Worm (Caenorhabditis elegans): Measurements from ENCODE around the gene daf-7.

daf-7 gene

DNA sequence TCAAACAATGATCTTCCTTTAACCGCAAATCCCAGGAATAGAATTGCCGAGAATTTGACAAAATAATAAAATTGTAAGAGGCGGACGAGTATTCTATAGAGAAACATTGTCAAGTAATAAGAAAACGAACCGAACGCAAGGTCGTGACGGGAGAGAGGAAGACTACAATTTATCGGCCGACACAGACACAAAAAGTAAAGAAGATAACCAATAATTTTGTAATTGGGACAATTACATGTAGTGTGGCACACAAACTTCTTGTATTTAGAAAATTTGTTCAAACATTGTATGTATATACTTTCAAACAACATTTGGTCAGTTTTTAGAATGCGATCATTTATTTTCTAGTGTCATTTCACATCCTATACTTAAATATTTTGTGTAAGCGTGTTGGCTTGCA, 20.3 kb downstream of the daf-7 start, which contains the start of gene ceeh-1:
Gene ceeh-1, minus strand, starts transcription at position 317 of the 400 bp plus-strand sequence.
- TF ChIP-seq nhr-85 (tag) (peak; percentile 45), C04F5.9 (tag; optimal IDR thresholded peaks at IDR 0.05) (no peak), lin-35 (GFP tag; optimal IDR thresholded peaks at IDR 0.05) (no peak), hlh-4 (tag; optimal IDR thresholded peaks at IDR 0.05) (no peak), efl-3 (GFP tag; optimal IDR thresholded peaks at IDR 0.05) (no peak), lin-13 (GFP tag; optimal IDR thresholded peaks at IDR 0.05) (no peak), dpl-1 (GFP tag; optimal IDR thresholded peaks at IDR 0.05) (no peak), aha-1 (tag; optimal IDR thresholded peaks at IDR 0.05) (no peak), elt-3 (tag; optimal IDR thresholded peaks at IDR 0.05) (peak in 1 of 6 experiments; percentile 27), pax-3 (tag; optimal IDR thresholded peaks at IDR 0.05) (no peak), tbx-2 (tag; optimal IDR thresholded peaks at IDR 0.05) (no peak), nhr-20 (tag; optimal IDR thresholded peaks at IDR 0.05) (peak; percentile 3), lsy-2 (tag; optimal IDR thresholded peaks at IDR 0.05) (peak in 1 of 2 experiments; percentile 13), lin-14 (GFP tag; optimal IDR thresholded peaks at IDR 0.05) (peak; percentile 47)

DNA sequence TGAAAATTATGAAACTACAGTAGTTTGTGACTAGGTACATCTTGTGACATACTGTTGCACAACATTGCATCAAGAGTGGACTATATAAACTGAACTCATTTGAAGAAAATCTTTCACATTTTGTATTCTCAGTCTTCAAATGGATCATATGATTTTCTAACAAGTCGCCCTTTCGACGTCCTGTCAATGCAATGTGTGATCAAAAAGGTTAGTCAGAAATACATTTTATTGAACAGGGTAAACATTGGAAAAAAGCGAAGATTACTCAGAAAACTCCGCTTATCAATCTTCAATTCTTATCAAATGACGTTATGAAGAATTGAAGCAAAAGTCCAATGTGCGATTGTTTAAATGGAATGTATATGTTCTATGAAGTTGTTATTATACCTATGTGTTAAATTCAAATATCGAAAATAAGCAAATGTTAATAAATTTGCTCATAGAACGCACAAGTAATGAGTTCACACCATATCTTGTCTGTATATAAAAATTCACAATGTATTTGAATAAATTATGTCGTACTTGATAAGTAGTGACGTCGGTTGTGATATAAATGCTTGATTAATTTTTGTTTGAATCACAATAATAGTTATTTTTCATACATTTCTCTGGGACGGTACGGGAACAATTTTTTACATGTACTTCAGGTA, 21.3 kb downstream of the daf-7 start, which contains the start of gene zip-2:
Gene zip-2, plus strand, starts transcription at position 128 of the 650 bp plus-strand sequence.
- TF ChIP-seq nhr-237 (tag; optimal IDR thresholded peaks at IDR 0.05) (no peak), fkh-8 (tag; optimal IDR thresholded peaks at IDR 0.05) (peak; percentile 65), egl-13 (tag; optimal IDR thresholded peaks at IDR 0.05) (no peak), efl-1 (optimal IDR thresholded peaks at IDR 0.05) (no peak), efl-1 (GFP tag; optimal IDR thresholded peaks at IDR 0.05 in 1 of 2) (peak in 1 of 2 experiments; percentile 90), blmp-1 (tag; optimal IDR thresholded peaks at IDR 0.05) (peak; percentile 39), rnt-1 (tag; optimal IDR thresholded peaks at IDR 0.05) (no peak), ets-5 (GFP tag; IDR thresholded peaks at IDR 0.05) (no peak), ces-1 (GFP tag; optimal IDR thresholded peaks at IDR 0.05) (no peak), sox-4 (tag; optimal IDR thresholded peaks at IDR 0.05) (no peak), C16A3.4 (tag; optimal IDR thresholded peaks at IDR 0.05) (peak; percentile 19), nhr-90 (tag; optimal IDR thresholded peaks at IDR 0.05; ENCODE audit: poor library complexity) (peak; percentile 50), jun-1 (tag; optimal IDR thresholded peaks at IDR 0.05) (peak; percentile 11), lin-35 (GFP tag; optimal IDR thresholded peaks at IDR 0.05) (peak in 1 of 2 experiments; percentile 48), snpc-4 (tag; optimal IDR thresholded peaks at IDR 0.05) (no peak), snu-23 (GFP tag; optimal IDR thresholded peaks at IDR 0.05) (peak; percentile 36), C04F5.9 (tag; optimal IDR thresholded peaks at IDR 0.05) (no peak), pqm-1 (tag; optimal IDR thresholded peaks at IDR 0.05) (peak; percentile 43), tbx-2 (tag; optimal IDR thresholded peaks at IDR 0.05) (no peak), lin-14 (GFP tag; optimal IDR thresholded peaks at IDR 0.05) (peak; percentile 60), fkh-4 (tag; optimal IDR thresholded peaks at IDR 0.05; ENCODE audit: borderline replicate concordance) (no peak), F16B12.6 (tag; optimal IDR thresholded peaks at IDR 0.05) (no peak), ceh-8 (GFP tag; optimal IDR thresholded peaks at IDR 0.05) (no peak), alr-1 (tag; optimal IDR thresholded peaks at IDR 0.05; ENCODE audit: borderline replicate concordance) (peak; percentile 99), mab-9 (GFP tag; IDR thresholded peaks at IDR 0.05) (no peak), pag-3 (tag; optimal IDR thresholded peaks at IDR 0.05; ENCODE audit: borderline replicate concordance, insufficient read depth) (no peak), ama-1 (optimal IDR thresholded peaks at IDR 0.05) (no peak), lsy-2 (tag; optimal IDR thresholded peaks at IDR 0.05) (peak in 1 of 2 experiments; percentile 9), nhr-71 (tag; optimal IDR thresholded peaks at IDR 0.05) (peak; percentile 52), nhr-11 (tag; optimal IDR thresholded peaks at IDR 0.05) (no peak), aha-1 (tag; optimal IDR thresholded peaks at IDR 0.05) (no peak), nhr-47 (tag; optimal IDR thresholded peaks at IDR 0.05) (peak; percentile 5), dsc-1 (tag; optimal IDR thresholded peaks at IDR 0.05) (no peak), C34B4.2 (tag; optimal IDR thresholded peaks at IDR 0.05) (no peak), ztf-11 (tag; optimal IDR thresholded peaks at IDR 0.05) (no peak), vab-15 (tag; optimal IDR thresholded peaks at IDR 0.05) (no peak), unc-130 (tag; optimal IDR thresholded peaks at IDR 0.05) (no peak), nhr-84 (tag; optimal IDR thresholded peaks at IDR 0.05) (no peak), swsn-7 (tag; optimal IDR thresholded peaks at IDR 0.05) (no peak), nhr-19 (GFP tag; conservative IDR thresholded peaks at IDR 0.05) (no peak), lin-39 (tag; optimal IDR thresholded peaks at IDR 0.05) (no peak), dpl-1 (GFP tag; optimal IDR thresholded peaks at IDR 0.05) (peak in 1 of 3 experiments; percentile 18)

Data from whole organism, L1 larva.